Worm (Caenorhabditis elegans) whole organism, L4 larva: ENCODE measurements around the gene Y102A5C.4.

Source experiments
- nhr-6 ChIP-seq: fragments of 150-350 bp; optimal IDR thresholded peaks from 2 replicates; lab custom pipeline; 2014; ENCODE audit warnings: missing biosample characterization, missing genetic modification characterization
- pha-4 ChIP-seq, 2 experiments: fragments of 150-350 bp in 1 of 2; fragments of 200-800 bp in 1 of 2; sonication (Bioruptor generic) in 1 of 2; IDR thresholded peaks in 1 of 2; optimal IDR thresholded peaks in 1 of 2; 2 replicates each; pipeline versions ENCODE4 v1.3.6 to Lab custom; 2014 to 2022; ENCODE audit warnings: missing genetic modification characterization in 2 of 2, missing genetic modification reagents in 2 of 2, missing biosample characterization in 1 of 2, missing compliant biosample characterization in 1 of 2

ce11 chrV:16884744-16885143 is 37.3 kb upstream of the Y102A5C.4 start, which contains the start of gene F09C6.13:
- no peak for TF ChIP-seq nhr-6 (tag; lab: Kevin White, UChicago)
- no peak for TF ChIP-seq pha-4 (GFP tag; IDR thresholded peaks at IDR 0.05; lab: Robert Waterston, UW)
- TF ChIP-seq pha-4 (tag; optimal IDR thresholded peaks at IDR 0.05; lab: Kevin White, UChicago) = no peak
